Worm (Caenorhabditis elegans): Measurements from ENCODE around the gene srh-5.

ce11 chrV:1635859-1636258 is 49.6 kb upstream of the srh-5 start, which contains the start of gene str-222:
- TF ChIP-seq unc-39 (tag; optimal IDR thresholded peaks at IDR 0.05) (no peak), pqm-1 (tag; optimal IDR thresholded peaks at IDR 0.05) (no peak), nhr-28 (tag; optimal IDR thresholded peaks at IDR 0.05) (no peak), pha-4 (tag; optimal IDR thresholded peaks at IDR 0.05) (no peak), nfya-1 (tag; optimal IDR thresholded peaks at IDR 0.05; ENCODE audit: insufficient read depth) (no peak)

Data from whole organism, L3 larva.